Fruit fly (Drosophila melanogaster) Kc167 (cell line): ENCODE measurements around the gene Rab40.

Source experiments
- Sin3A ChIP-seq: fragments of >200 bp; optimal IDR thresholded peaks from 2 replicates; lab custom pipeline; 2018; ENCODE audit warnings: missing external identifiers
- insv ChIP-seq: fragments of >200 bp; optimal IDR thresholded peaks from 3 replicates; lab custom pipeline; 2018; ENCODE audit warnings: missing external identifiers

- TF ChIP-seq insv (no peak), Sin3A (no peak)
These were observed 31.0 kb downstream of the Rab40 start, which contains the start of gene Pkcdelta for dm6 chrX:12431924-12432323.
